Worm (Caenorhabditis elegans): ENCODE results near the gene R13H9.6.

- TF ChIP-seq ztf-7 (tag; optimal IDR thresholded peaks at IDR 0.05) (no peak), mxl-3 (GFP tag; optimal IDR thresholded peaks at IDR 0.05) (no peak), nhr-237 (tag; optimal IDR thresholded peaks at IDR 0.05) (no peak)
Observed at ce11 chrIV:5110391-5110930, 42.0 kb upstream of the R13H9.6 start.
